Fruit fly (Drosophila melanogaster) whole organism, embryonic: ENCODE data around the gene CG32720.

ENCODE experiments used
- Antp ChIP-seq: fragments of 200-800 bp; sonication (Bioruptor generic); optimal IDR thresholded peaks from 3 replicates; lab custom pipeline; 2016; ENCODE audit warnings: missing biosample characterization, missing genetic modification characterization
- CG11398 ChIP-seq: fragments of 200-800 bp; sonication (Bioruptor generic); optimal IDR thresholded peaks from 2 replicates; lab custom pipeline; 2016; ENCODE audit warnings: missing biosample characterization, missing genetic modification characterization
- CG12769 ChIP-seq: fragments of 200-800 bp; sonication (Bioruptor generic); optimal IDR thresholded peaks from 2 replicates; lab custom pipeline; 2019; ENCODE audit warnings: missing biosample characterization, mild to moderate bottlenecking, missing genetic modification characterization, moderate library complexity
- CG13287 ChIP-seq: fragments of 200-800 bp; sonication (Bioruptor generic); IDR thresholded peaks from 2 replicates; pipeline ENCODE4 v1.3.6; 2022; ENCODE audit warnings: missing biosample characterization, missing genetic modification characterization; ENCODE audit not compliant: partially characterized antibody
- CG15696 ChIP-seq: fragments of 200-800 bp; sonication (Bioruptor generic); optimal IDR thresholded peaks from 2 replicates; lab custom pipeline; 2019; ENCODE audit warnings: missing biosample characterization, mild to moderate bottlenecking, missing genetic modification characterization, moderate library complexity
- CG17568 ChIP-seq: fragments of 200-800 bp; sonication (Bioruptor generic); optimal IDR thresholded peaks from 2 replicates; lab custom pipeline; 2018; ENCODE audit warnings: missing biosample characterization, mild to moderate bottlenecking, missing genetic modification characterization, moderate library complexity
- CG1792 ChIP-seq: fragments of 200-800 bp; sonication (Bioruptor generic); optimal IDR thresholded peaks from 2 replicates; lab custom pipeline; 2016; ENCODE audit warnings: missing biosample characterization, missing genetic modification characterization
- CG30020 ChIP-seq: fragments of 200-800 bp; optimal IDR thresholded peaks from 2 replicates; lab custom pipeline; 2019; ENCODE audit warnings: missing biosample characterization, mild to moderate bottlenecking, missing genetic modification characterization, moderate library complexity
- CG3065 ChIP-seq: fragments of 200-800 bp; sonication (Bioruptor generic); optimal IDR thresholded peaks from 2 replicates; lab custom pipeline; 2016; ENCODE audit warnings: missing biosample characterization, missing genetic modification characterization
- CG31441 ChIP-seq: fragments of 200-800 bp; sonication (Bioruptor generic); IDR thresholded peaks from 2 replicates; pipeline ENCODE4 v1.3.6; 2022; ENCODE audit warnings: missing biosample characterization, missing genetic modification characterization
- CG32767 ChIP-seq: fragments of 200-800 bp; sonication (Bioruptor generic); IDR thresholded peaks from 2 replicates; pipeline ENCODE4 v1.3.6; 2022; ENCODE audit warnings: missing biosample characterization, missing genetic modification characterization
- CG33557 ChIP-seq: fragments of 200-800 bp; sonication (Bioruptor generic); optimal IDR thresholded peaks from 2 replicates; lab custom pipeline; 2019; ENCODE audit warnings: missing biosample characterization, mild to moderate bottlenecking, missing genetic modification characterization, moderate library complexity
- CG4282 ChIP-seq: fragments of 200-800 bp; sonication (Bioruptor generic); optimal IDR thresholded peaks from 2 replicates; lab custom pipeline; 2016; ENCODE audit warnings: missing biosample characterization, missing genetic modification characterization
- CG43689 ChIP-seq: fragments of 200-800 bp; sonication (Bioruptor generic); IDR thresholded peaks from 2 replicates; pipeline ENCODE4 v1.3.6; 2022; ENCODE audit warnings: missing biosample characterization, missing genetic modification characterization
- CG4424 ChIP-seq: fragments of 200-800 bp; sonication (Bioruptor generic); optimal IDR thresholded peaks from 3 replicates; lab custom pipeline; 2016; ENCODE audit warnings: missing biosample characterization, missing genetic modification characterization
- CG5245 ChIP-seq: fragments of 200-800 bp; sonication (Bioruptor generic); optimal IDR thresholded peaks from 3 replicates; lab custom pipeline; 2016; ENCODE audit warnings: missing biosample characterization, missing genetic modification characterization
- CG6272 ChIP-seq: fragments of 200-800 bp; sonication (Bioruptor generic); IDR thresholded peaks from 2 replicates; pipeline ENCODE4 v1.3.6; 2022; ENCODE audit warnings: missing biosample characterization, missing genetic modification characterization
- CG6813 ChIP-seq: fragments of 200-800 bp; sonication (Bioruptor generic); optimal IDR thresholded peaks from 2 replicates; lab custom pipeline; 2017; ENCODE audit warnings: missing biosample characterization, missing genetic modification characterization, mild to moderate bottlenecking, moderate library complexity, missing genetic modification reagents
- CG8478 ChIP-seq: fragments of >200 bp; optimal IDR thresholded peaks from 2 replicates; lab custom pipeline; 2018
- CkIIα-i1 ChIP-seq: fragments of 200-800 bp; sonication (Bioruptor generic); IDR thresholded peaks from 2 replicates; pipeline ENCODE4 v1.3.6; 2022; ENCODE audit warnings: missing biosample characterization, missing genetic modification characterization
- Deaf1 ChIP-seq: fragments of 200-800 bp; optimal IDR thresholded peaks from 3 replicates; lab custom pipeline; 2019; ENCODE audit warnings: missing biosample characterization, mild to moderate bottlenecking, missing genetic modification characterization, moderate library complexity
- E2f2 ChIP-seq: fragments of 200-800 bp; sonication (Bioruptor generic); IDR thresholded peaks from 2 replicates; pipeline ENCODE4 v1.3.6; 2022; ENCODE audit warnings: missing biosample characterization, missing genetic modification characterization
- Fer3 ChIP-seq: fragments of 200-800 bp; sonication (Bioruptor generic); optimal IDR thresholded peaks from 2 replicates; lab custom pipeline; 2018; ENCODE audit warnings: missing biosample characterization, mild to moderate bottlenecking, missing genetic modification characterization, moderate library complexity
- Gug ChIP-seq: fragments of 200-800 bp; sonication (Bioruptor generic); IDR thresholded peaks from 4 replicates; pipeline ENCODE4 v1.3.6; 2022; ENCODE audit warnings: missing biosample characterization, missing genetic modification characterization
- NFAT ChIP-seq: fragments of 200-800 bp; sonication (Bioruptor generic); IDR thresholded peaks from 2 replicates; pipeline ENCODE4 v1.3.6; 2022; ENCODE audit warnings: missing biosample characterization, missing genetic modification characterization
- NfI ChIP-seq: fragments of 200-800 bp; sonication (Bioruptor generic); optimal IDR thresholded peaks from 3 replicates; lab custom pipeline; 2018; ENCODE audit warnings: missing biosample characterization, mild to moderate bottlenecking, missing genetic modification characterization, moderate library complexity
- Poxn ChIP-seq: fragments of 200-800 bp; sonication (Bioruptor generic); IDR thresholded peaks from 2 replicates; pipeline ENCODE4 v1.3.6; 2022; ENCODE audit warnings: missing biosample characterization, missing genetic modification characterization
- Rfx ChIP-seq: fragments of 200-800 bp; sonication (Bioruptor generic); IDR thresholded peaks from 2 replicates; pipeline ENCODE4 v1.3.6; 2022; ENCODE audit warnings: missing biosample characterization, missing genetic modification characterization
- Sry-β ChIP-seq: fragments of 200-800 bp; sonication (Bioruptor generic); optimal IDR thresholded peaks from 2 replicates; lab custom pipeline; 2018; ENCODE audit warnings: missing biosample characterization, mild to moderate bottlenecking, missing genetic modification characterization, moderate library complexity
- aop ChIP-seq: fragments of 200-800 bp; sonication (Bioruptor generic); IDR thresholded peaks from 2 replicates; pipeline ENCODE4 v1.3.6; 2022; ENCODE audit warnings: missing biosample characterization, missing genetic modification characterization
- caup ChIP-seq: fragments of 200-800 bp; sonication (Bioruptor generic); optimal IDR thresholded peaks from 3 replicates; lab custom pipeline; 2017; ENCODE audit warnings: missing biosample characterization, mild to moderate bottlenecking, missing genetic modification characterization, moderate library complexity; ENCODE audit not compliant: severe bottlenecking
- chif ChIP-seq, 2 experiments: fragments of 200-800 bp; sonication (Bioruptor generic); optimal IDR thresholded peaks; 3 replicates each; lab custom pipeline; 2016; ENCODE audit warnings: missing biosample characterization in 2 of 2, missing genetic modification characterization in 2 of 2
- chn ChIP-seq: fragments of 200-800 bp; sonication (Bioruptor generic); optimal IDR thresholded peaks from 2 replicates; lab custom pipeline; 2016; ENCODE audit warnings: missing biosample characterization, missing genetic modification characterization
- corto ChIP-seq: fragments of 200-800 bp; sonication (Bioruptor generic); optimal IDR thresholded peaks from 2 replicates; lab custom pipeline; 2016; ENCODE audit warnings: missing biosample characterization, mild to moderate bottlenecking, missing genetic modification characterization, moderate library complexity
- crp ChIP-seq, 2 experiments: fragments of 200-800 bp; sonication (Bioruptor generic); optimal IDR thresholded peaks; 2 replicates in 1 of 2; 3 replicates in 1 of 2; lab custom pipeline; 2017; ENCODE audit warnings: missing biosample characterization in 2 of 2, missing genetic modification characterization in 2 of 2, mild to moderate bottlenecking in 1 of 2, moderate library complexity in 1 of 2
- gsb-n ChIP-seq: fragments of 200-800 bp; sonication (Bioruptor generic); optimal IDR thresholded peaks from 3 replicates; lab custom pipeline; 2018; ENCODE audit warnings: missing biosample characterization, mild to moderate bottlenecking, missing genetic modification characterization
- luna ChIP-seq: fragments of 200-800 bp; sonication (Bioruptor generic); optimal IDR thresholded peaks from 2 replicates; lab custom pipeline; 2016; ENCODE audit warnings: missing biosample characterization, missing genetic modification characterization
- pan ChIP-seq, 4 experiments: fragments of >200 bp in 3 of 4; fragments of 200-800 bp in 1 of 4; sonication (Bioruptor generic) in 1 of 4; optimal IDR thresholded peaks in 3 of 4; IDR thresholded peaks in 1 of 4; 2 replicates each; pipeline versions ENCODE4 v1.3.6 to Lab custom; 2017 to 2022; ENCODE audit warnings: missing biosample characterization in 2 of 4, missing genetic modification characterization in 2 of 4, mixed read lengths in 1 of 4
- pnt ChIP-seq: fragments of 200-800 bp; sonication (Bioruptor generic); optimal IDR thresholded peaks from 3 replicates; lab custom pipeline; 2016; ENCODE audit warnings: missing biosample characterization, missing genetic modification characterization
- run ChIP-seq: fragments of 200-800 bp; sonication (Bioruptor generic); optimal IDR thresholded peaks from 3 replicates; lab custom pipeline; 2018; ENCODE audit warnings: missing biosample characterization, mild to moderate bottlenecking, missing genetic modification characterization
- sc ChIP-seq, 3 experiments: fragments of >200 bp in 2 of 3; fragments of 200-800 bp in 1 of 3; sonication (Bioruptor generic) in 1 of 3; optimal IDR thresholded peaks; 2 replicates in 2 of 3; 3 replicates in 1 of 3; lab custom pipeline; 2017; ENCODE audit warnings: mild to moderate bottlenecking in 1 of 3, missing biosample characterization in 1 of 3, missing genetic modification characterization in 1 of 3, missing genetic modification reagents in 1 of 3
- slbo ChIP-seq: fragments of 200-800 bp; sonication (Bioruptor generic); IDR thresholded peaks from 2 replicates; pipeline ENCODE4 v1.3.6; 2022; ENCODE audit warnings: missing biosample characterization, missing genetic modification characterization
- slou ChIP-seq: fragments of 200-800 bp; sonication (Bioruptor generic); optimal IDR thresholded peaks from 3 replicates; lab custom pipeline; 2016; ENCODE audit warnings: missing biosample characterization, missing genetic modification characterization
- sob ChIP-seq: fragments of 200-800 bp; sonication (Bioruptor generic); IDR thresholded peaks from 2 replicates; pipeline ENCODE4 v1.3.6; 2022; ENCODE audit warnings: missing biosample characterization, missing genetic modification characterization
- sqz ChIP-seq: fragments of 200-800 bp; sonication (Bioruptor generic); optimal IDR thresholded peaks from 3 replicates; lab custom pipeline; 2018; ENCODE audit warnings: missing biosample characterization, mild to moderate bottlenecking, missing genetic modification characterization
- sug ChIP-seq: fragments of 200-800 bp; optimal IDR thresholded peaks from 2 replicates; lab custom pipeline; 2019; ENCODE audit warnings: missing biosample characterization, mild to moderate bottlenecking, missing genetic modification characterization, moderate library complexity
- tll ChIP-seq, 2 experiments: fragments of 200-800 bp in 1 of 2; fragments of >200 bp in 1 of 2; sonication (Bioruptor generic) in 1 of 2; optimal IDR thresholded peaks; 2 replicates each; lab custom pipeline; 2017 to 2019; ENCODE audit warnings: missing biosample characterization in 2 of 2, missing genetic modification characterization in 2 of 2, mild to moderate bottlenecking in 1 of 2, moderate library complexity in 1 of 2
- ttk ChIP-seq: fragments of 200-800 bp; sonication (Bioruptor generic); IDR thresholded peaks from 2 replicates; pipeline ENCODE4 v2.1.2; 2022; ENCODE audit warnings: missing biosample characterization, missing genetic modification characterization
- unpg ChIP-seq: fragments of 200-800 bp; sonication (Bioruptor generic); optimal IDR thresholded peaks from 3 replicates; lab custom pipeline; 2018; ENCODE audit warnings: missing biosample characterization, mild to moderate bottlenecking, missing genetic modification characterization, moderate library complexity
- zfh1 ChIP-seq: fragments of 200-800 bp; sonication (Bioruptor generic); IDR thresholded peaks from 3 replicates; pipeline ENCODE4 v1.3.6; 2022; ENCODE audit warnings: missing biosample characterization, missing genetic modification characterization

CG32720 gene

DNA sequence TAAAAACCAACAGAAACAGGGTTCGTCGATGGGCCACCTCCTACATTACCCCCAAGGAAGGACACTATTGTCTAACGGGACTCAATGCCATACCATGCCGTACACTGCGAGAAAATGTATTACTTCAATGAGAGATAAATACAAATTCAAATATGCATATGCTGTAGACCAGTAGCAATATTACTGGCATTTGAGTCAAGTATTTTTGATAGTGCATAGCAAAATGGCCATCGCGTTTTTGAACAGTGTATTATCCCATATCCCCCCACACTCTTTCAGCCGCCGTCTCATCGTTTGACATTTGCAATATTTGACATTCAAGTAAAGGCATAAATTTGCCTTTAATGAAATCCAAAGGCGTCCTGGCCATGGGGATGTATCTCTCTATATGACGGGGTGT, 48.5 kb downstream of the CG32720 start (continued):
- TF ChIP-seq caup (GFP tag; lab: Kevin White, UChicago), result peak; percentile 13
- no peak for TF ChIP-seq Poxn (GFP tag; lab: Robert Waterston, UW)
- TF ChIP-seq NFAT (GFP tag; lab: Robert Waterston, UW), result no peak
- no peak for TF ChIP-seq luna (GFP tag; lab: Kevin White, UChicago)
- TF ChIP-seq CG4282 (GFP tag; lab: Kevin White, UChicago), result no peak
- peak; percentile 13 for TF ChIP-seq unpg (GFP tag; lab: Kevin White, UChicago)
- TF ChIP-seq CG4424 (GFP tag; lab: Kevin White, UChicago), result peak; percentile 30
- peak; percentile 45; the same call in 1 of the 2 replicates for TF ChIP-seq Rfx (GFP tag; lab: Robert Waterston, UW)
- TF ChIP-seq chn, result no peak
- no peak for TF ChIP-seq CG11398 (GFP tag; lab: Kevin White, UChicago)
- peak; percentile 54; the same call in 1 of the 3 replicates for TF ChIP-seq zfh1 (GFP tag; lab: Robert Waterston, UW)
- no peak for TF ChIP-seq aop (GFP tag; lab: Robert Waterston, UW)
- TF ChIP-seq CG31441, result 0 out of 2 replicates have a peak, but pooled peaks have one; percentile 25
- TF ChIP-seq sug, result no peak
- TF ChIP-seq Gug (GFP tag; lab: Robert Waterston, UW), result 0 out of 4 replicates have a peak, but pooled peaks have one; percentile 14
- no peak for TF ChIP-seq sc (optimal IDR thresholded peaks at IDR 0.05; lab: Kevin White, UChicago)
- TF ChIP-seq sc (GFP tag; optimal IDR thresholded peaks at IDR 0.05; lab: Kevin White, UChicago), result no peak
- TF ChIP-seq CG15696 (tag; lab: Kevin White, UChicago), result no peak
- no peak for TF ChIP-seq ttk (GFP tag; lab: Robert Waterston, UW)
- no peak for TF ChIP-seq CG1792 (GFP tag; lab: Kevin White, UChicago)
- no peak; the same call in 1 of the 2 replicates for TF ChIP-seq sob (GFP tag; lab: Robert Waterston, UW)
- TF ChIP-seq chif (GFP tag; optimal IDR thresholded peaks at IDR 0.05; lab: Kevin White, UChicago), result peak in 1 of 2 experiments; percentile 28
- TF ChIP-seq sqz (GFP tag; lab: Kevin White, UChicago), result no peak
- TF ChIP-seq CG8478 (lab: Kevin White, UChicago), result no peak
- TF ChIP-seq slou (GFP tag; lab: Kevin White, UChicago), result no peak
- TF ChIP-seq Fer3 (tag; lab: Kevin White, UChicago), result peak; percentile 23
- no peak for TF ChIP-seq CG13287 (GFP tag; lab: Robert Waterston, UW)
- no peak for TF ChIP-seq CG43689 (GFP tag; lab: Robert Waterston, UW)
- TF ChIP-seq gsb-n, result no peak
- no peak for TF ChIP-seq tll (GFP tag; optimal IDR thresholded peaks at IDR 0.05; lab: Kevin White, UChicago)
- no peak for TF ChIP-seq crp (GFP tag; optimal IDR thresholded peaks at IDR 0.05; lab: Kevin White, UChicago)
- peak; percentile 64 for TF ChIP-seq CG12769 (tag; lab: Kevin White, UChicago)
- TF ChIP-seq pnt, result no peak
- no peak for TF ChIP-seq corto (GFP tag; lab: Kevin White, UChicago)
- no peak for TF ChIP-seq CG6813 (GFP tag; lab: Kevin White, UChicago)
- TF ChIP-seq CG17568 (GFP tag; lab: Kevin White, UChicago), result no peak
- TF ChIP-seq CG5245 (GFP tag; lab: Kevin White, UChicago), result peak; percentile 4
- TF ChIP-seq slbo (GFP tag; lab: Robert Waterston, UW), result peak; percentile 50
- peak; percentile 37 for TF ChIP-seq Antp (GFP tag; lab: Kevin White, UChicago)
- TF ChIP-seq CG3065 (GFP tag; lab: Kevin White, UChicago), result no peak
- no peak for TF ChIP-seq CG33557 (GFP tag; lab: Kevin White, UChicago)
- TF ChIP-seq NfI (GFP tag; lab: Kevin White, UChicago), result no peak
- TF ChIP-seq Deaf1, result no peak
- no peak for TF ChIP-seq E2f2 (GFP tag; lab: Robert Waterston, UW)
- no peak for TF ChIP-seq CkIIα-i1 (GFP tag; lab: Robert Waterston, UW)
- no peak for TF ChIP-seq pan (optimal IDR thresholded peaks at IDR 0.05; lab: Kevin White, UChicago)
- no peak for TF ChIP-seq pan (GFP tag; optimal IDR thresholded peaks at IDR 0.05 in 1 of 2, IDR thresholded peaks at IDR 0.05 in 1 of 2)
- TF ChIP-seq run, result no peak
- no peak for TF ChIP-seq CG30020 (tag; lab: Kevin White, UChicago)
- no peak for TF ChIP-seq CG6272
- no peak for TF ChIP-seq CG32767 (GFP tag; lab: Robert Waterston, UW)
- no peak for TF ChIP-seq Sry-β (GFP tag; lab: Kevin White, UChicago)
